Worm (Caenorhabditis elegans) whole organism, L3 larva: Measurements from ENCODE around the gene C04A11.5.

ENCODE experiments used
- R02D3.7 ChIP-seq: fragments of 150-350 bp; optimal IDR thresholded peaks from 2 replicates; lab custom pipeline; 2014; ENCODE audit warnings: missing biosample characterization, missing genetic modification characterization
- ZK546.5 ChIP-seq: sonication (generic microtip); optimal IDR thresholded peaks from 2 replicates; lab custom pipeline; 2017; ENCODE audit warnings: missing biosample characterization, missing genetic modification characterization
- aly-2 ChIP-seq: fragments of 150-350 bp; optimal IDR thresholded peaks from 2 replicates; lab custom pipeline; 2014; ENCODE audit warnings: missing biosample characterization, missing genetic modification characterization
- ama-1 ChIP-seq: fragments of 150-350 bp; optimal IDR thresholded peaks from 2 replicates; lab custom pipeline; 2018
- ceh-16 ChIP-seq: sonication (generic microtip); optimal IDR thresholded peaks from 2 replicates; lab custom pipeline; 2017; ENCODE audit warnings: missing biosample characterization, missing genetic modification characterization
- ceh-28 ChIP-seq: fragments of 150-350 bp; optimal IDR thresholded peaks from 2 replicates; lab custom pipeline; 2014; ENCODE audit warnings: missing biosample characterization, missing genetic modification reagents, missing genetic modification characterization
- ceh-82 ChIP-seq: fragments of 150-350 bp; optimal IDR thresholded peaks from 2 replicates; lab custom pipeline; 2014; ENCODE audit warnings: missing biosample characterization, missing genetic modification characterization
- ceh-9 ChIP-seq: sonication (generic microtip); optimal IDR thresholded peaks from 2 replicates; lab custom pipeline; 2018; ENCODE audit warnings: missing biosample characterization, missing genetic modification characterization
- daf-12 ChIP-seq: fragments of 150-350 bp; optimal IDR thresholded peaks from 2 replicates; lab custom pipeline; 2014; ENCODE audit warnings: missing biosample characterization, missing genetic modification reagents, missing genetic modification characterization
- egl-27 ChIP-seq: sonication (generic microtip); optimal IDR thresholded peaks from 4 replicates; lab custom pipeline; 2017; ENCODE audit warnings: missing biosample characterization, missing genetic modification reagents, missing genetic modification characterization
- egl-5 ChIP-seq: fragments of 150-350 bp; optimal IDR thresholded peaks from 2 replicates; lab custom pipeline; 2017; ENCODE audit warnings: missing biosample characterization, missing genetic modification reagents, missing genetic modification characterization, inconsistent platforms
- elt-1 ChIP-seq: fragments of 150-350 bp; optimal IDR thresholded peaks from 2 replicates; lab custom pipeline; 2014; ENCODE audit warnings: missing biosample characterization, missing genetic modification characterization
- elt-2 ChIP-seq: sonication (generic microtip); optimal IDR thresholded peaks from 2 replicates; lab custom pipeline; 2016; ENCODE audit warnings: missing genetic modification reagents, mild to moderate bottlenecking, missing genetic modification characterization, missing compliant biosample characterization
- elt-3 ChIP-seq, 3 experiments: fragments of 150-350 bp in 1 of 3; sonication (generic microtip) in 2 of 3; optimal IDR thresholded peaks; 2 replicates in 2 of 3; 4 replicates in 1 of 3; lab custom pipeline; 2014 to 2017; ENCODE audit warnings: missing biosample characterization in 3 of 3, missing genetic modification characterization in 3 of 3
- eor-1 ChIP-seq, 2 experiments: fragments of 150-350 bp; optimal IDR thresholded peaks; 2 replicates each; lab custom pipeline; 2014 to 2018; ENCODE audit warnings: missing biosample characterization in 2 of 2, missing genetic modification characterization in 2 of 2
- fkh-10 ChIP-seq: sonication (generic microtip); optimal IDR thresholded peaks from 2 replicates; lab custom pipeline; 2017; ENCODE audit warnings: missing biosample characterization, missing genetic modification reagents, missing genetic modification characterization
- fkh-2 ChIP-seq: fragments of 150-350 bp; optimal IDR thresholded peaks from 2 replicates; lab custom pipeline; 2014; ENCODE audit warnings: missing biosample characterization, missing genetic modification reagents, missing genetic modification characterization
- fos-1 ChIP-seq: fragments of 150-350 bp; optimal IDR thresholded peaks from 2 replicates; lab custom pipeline; 2014; ENCODE audit warnings: missing biosample characterization, missing genetic modification characterization
- hmg-11 ChIP-seq: sonication (generic microtip); optimal IDR thresholded peaks from 2 replicates; lab custom pipeline; 2016; ENCODE audit warnings: missing genetic modification characterization, missing compliant biosample characterization
- jun-1 ChIP-seq: fragments of 150-350 bp; optimal IDR thresholded peaks from 2 replicates; lab custom pipeline; 2014; ENCODE audit warnings: missing biosample characterization, missing genetic modification reagents, missing genetic modification characterization
- lin-15B ChIP-seq: fragments of 150-350 bp; optimal IDR thresholded peaks from 2 replicates; lab custom pipeline; 2014; ENCODE audit warnings: missing biosample characterization, missing genetic modification characterization
- lin-39 ChIP-seq: fragments of 150-350 bp; optimal IDR thresholded peaks from 2 replicates; lab custom pipeline; 2018; ENCODE audit warnings: missing biosample characterization, missing genetic modification reagents, missing genetic modification characterization
- lsy-12 ChIP-seq: sonication (generic microtip); optimal IDR thresholded peaks from 2 replicates; lab custom pipeline; 2016; ENCODE audit warnings: mild to moderate bottlenecking, missing genetic modification characterization, missing compliant biosample characterization
- mdl-1 ChIP-seq: fragments of 150-350 bp; optimal IDR thresholded peaks from 2 replicates; lab custom pipeline; 2014; ENCODE audit warnings: missing biosample characterization, missing genetic modification characterization
- mml-1 ChIP-seq: fragments of 150-350 bp; sonication (generic microtip); optimal IDR thresholded peaks from 3 replicates; lab custom pipeline; 2014; ENCODE audit warnings: missing biosample characterization, missing genetic modification characterization
- nfya-1 ChIP-seq: sonication (generic microtip); optimal IDR thresholded peaks from 2 replicates; lab custom pipeline; 2017; ENCODE audit warnings: missing genetic modification characterization, mild to moderate bottlenecking, missing compliant biosample characterization, antibody characterized with exemption, moderate library complexity; ENCODE audit not compliant: insufficient read depth
- nhr-11 ChIP-seq: fragments of 150-350 bp; optimal IDR thresholded peaks from 2 replicates; lab custom pipeline; 2014; ENCODE audit warnings: missing biosample characterization, missing genetic modification characterization
- nhr-12 ChIP-seq: fragments of 150-350 bp; optimal IDR thresholded peaks from 2 replicates; lab custom pipeline; 2014; ENCODE audit warnings: missing biosample characterization, missing genetic modification characterization
- nhr-23 ChIP-seq: fragments of 150-350 bp; optimal IDR thresholded peaks from 2 replicates; lab custom pipeline; 2014; ENCODE audit warnings: missing biosample characterization, missing genetic modification reagents, missing genetic modification characterization
- nhr-237 ChIP-seq: fragments of 150-350 bp; optimal IDR thresholded peaks from 2 replicates; lab custom pipeline; 2014; ENCODE audit warnings: missing biosample characterization, missing genetic modification characterization
- nhr-25 ChIP-seq: sonication (generic microtip); optimal IDR thresholded peaks from 2 replicates; lab custom pipeline; 2017; ENCODE audit warnings: missing biosample characterization, missing genetic modification characterization
- nhr-28 ChIP-seq: fragments of 150-350 bp; optimal IDR thresholded peaks from 2 replicates; lab custom pipeline; 2014; ENCODE audit warnings: missing biosample characterization, missing genetic modification characterization
- nhr-43 ChIP-seq: sonication (generic microtip); optimal IDR thresholded peaks from 2 replicates; lab custom pipeline; 2016; ENCODE audit warnings: mild to moderate bottlenecking, missing genetic modification characterization, missing compliant biosample characterization; ENCODE audit not compliant: poor library complexity, severe bottlenecking
- nhr-67 ChIP-seq: fragments of 150-350 bp; optimal IDR thresholded peaks from 2 replicates; lab custom pipeline; 2014; ENCODE audit warnings: missing biosample characterization, missing genetic modification characterization
- nhr-76 ChIP-seq: fragments of 150-350 bp; sonication (generic microtip); optimal IDR thresholded peaks from 5 replicates; lab custom pipeline; 2014; ENCODE audit warnings: missing biosample characterization, missing genetic modification characterization
- nhr-77 ChIP-seq: fragments of 150-350 bp; optimal IDR thresholded peaks from 2 replicates; lab custom pipeline; 2014; ENCODE audit warnings: missing biosample characterization, missing genetic modification characterization
- pha-4 ChIP-seq: fragments of 150-350 bp; optimal IDR thresholded peaks from 2 replicates; lab custom pipeline; 2014; ENCODE audit warnings: missing biosample characterization, missing genetic modification reagents, missing genetic modification characterization
- pqm-1 ChIP-seq: fragments of 150-350 bp; optimal IDR thresholded peaks from 2 replicates; lab custom pipeline; 2017; ENCODE audit warnings: missing biosample characterization, missing genetic modification characterization, inconsistent platforms
- sea-2 ChIP-seq: fragments of 150-350 bp; sonication (generic microtip); optimal IDR thresholded peaks from 4 replicates; lab custom pipeline; 2014; ENCODE audit warnings: missing biosample characterization, missing genetic modification reagents, missing genetic modification characterization
- skn-1 ChIP-seq: fragments of 150-350 bp; optimal IDR thresholded peaks from 2 replicates; lab custom pipeline; 2014; ENCODE audit warnings: missing biosample characterization, missing genetic modification characterization
- snpc-4 ChIP-seq: fragments of 150-350 bp; optimal IDR thresholded peaks from 2 replicates; lab custom pipeline; 2014; ENCODE audit warnings: missing biosample characterization, missing genetic modification characterization
- tbx-2 ChIP-seq: sonication (generic microtip); optimal IDR thresholded peaks from 2 replicates; lab custom pipeline; 2016; ENCODE audit warnings: mild to moderate bottlenecking, missing genetic modification characterization, missing compliant biosample characterization
- unc-39 ChIP-seq: sonication (generic microtip); optimal IDR thresholded peaks from 4 replicates; lab custom pipeline; 2017; ENCODE audit warnings: missing biosample characterization, missing genetic modification characterization
- unc-62 ChIP-seq: fragments of 150-350 bp; sonication (generic microtip); optimal IDR thresholded peaks from 4 replicates; lab custom pipeline; 2014; ENCODE audit warnings: missing biosample characterization, missing genetic modification reagents, missing genetic modification characterization
- zag-1 ChIP-seq: fragments of 150-350 bp; optimal IDR thresholded peaks from 2 replicates; lab custom pipeline; 2014; ENCODE audit warnings: missing biosample characterization, missing genetic modification characterization
- ztf-11 ChIP-seq: fragments of 150-350 bp; optimal IDR thresholded peaks from 2 replicates; lab custom pipeline; 2014; ENCODE audit warnings: missing biosample characterization, missing genetic modification characterization
- ztf-4 ChIP-seq: fragments of 150-350 bp; optimal IDR thresholded peaks from 2 replicates; lab custom pipeline; 2014; ENCODE audit warnings: missing biosample characterization, missing genetic modification characterization

Gene C04A11.5

ce11 chrX:13685725-13686124 lies 21.3 kb downstream of the C04A11.5 start:
- TF ChIP-seq jun-1 (tag; lab: Kevin White, UChicago) (peak; percentile 59), ama-1 (lab: Kevin White, UChicago) (no peak), pqm-1 (tag; lab: Kevin White, UChicago) (peak; percentile 80), nhr-76 (tag; lab: Kevin White, UChicago) (no peak), fkh-2 (no peak), elt-2 (tag; lab: Kevin White, UChicago) (peak; percentile 64), pha-4 (tag; lab: Kevin White, UChicago) (peak; percentile 36)

- TF ChIP-seq nhr-23 (tag; lab: Kevin White, UChicago) = peak; percentile 71
- no peak for TF ChIP-seq nhr-11 (tag; lab: Kevin White, UChicago)
- TF ChIP-seq nfya-1 (tag; lab: Kevin White, UChicago) = peak; percentile 75
- TF ChIP-seq jun-1 (tag; lab: Kevin White, UChicago) = no peak
- TF ChIP-seq skn-1 (tag; lab: Kevin White, UChicago) = no peak
- no peak for TF ChIP-seq nhr-67 (tag; lab: Kevin White, UChicago)
- peak; percentile 90 for TF ChIP-seq hmg-11 (tag; lab: Kevin White, UChicago)
- TF ChIP-seq fkh-2 = no peak
- no peak for TF ChIP-seq eor-1 (tag; optimal IDR thresholded peaks at IDR 0.05; lab: Kevin White, UChicago)
- TF ChIP-seq nhr-237 (tag; lab: Kevin White, UChicago) = no peak
- no peak for TF ChIP-seq nhr-12 (tag; lab: Kevin White, UChicago)
- no peak for TF ChIP-seq nhr-43
- TF ChIP-seq sea-2 (GFP tag; lab: Kevin White, UChicago) = peak; percentile 24
- TF ChIP-seq elt-2 (tag; lab: Kevin White, UChicago) = peak; percentile 22
- TF ChIP-seq ceh-28 (tag; lab: Kevin White, UChicago) = peak; percentile 49
- no peak for TF ChIP-seq ZK546.5 (tag; lab: Kevin White, UChicago)
- TF ChIP-seq egl-27 = no peak
- TF ChIP-seq ztf-4 (tag; lab: Kevin White, UChicago) = no peak
- TF ChIP-seq daf-12 (tag; lab: Kevin White, UChicago) = no peak
- TF ChIP-seq snpc-4 (tag; lab: Kevin White, UChicago) = peak; percentile 31
- no peak for TF ChIP-seq elt-3 (tag; optimal IDR thresholded peaks at IDR 0.05; lab: Kevin White, UChicago)
- TF ChIP-seq nhr-25 = peak; percentile 90
- TF ChIP-seq lin-39 = peak; percentile 91
- TF ChIP-seq ama-1 (lab: Kevin White, UChicago) = no peak
- TF ChIP-seq elt-1 (tag; lab: Kevin White, UChicago) = peak; percentile 43
- peak; percentile 5 for TF ChIP-seq mdl-1
- no peak for TF ChIP-seq nhr-77 (tag; lab: Kevin White, UChicago)
- TF ChIP-seq nhr-28 (tag; lab: Kevin White, UChicago) = no peak
- TF ChIP-seq tbx-2 (tag; lab: Kevin White, UChicago) = peak; percentile 54
- TF ChIP-seq zag-1 (tag; lab: Kevin White, UChicago) = peak; percentile 1
- peak; percentile 75 for TF ChIP-seq egl-5 (tag; lab: Kevin White, UChicago)
- TF ChIP-seq ceh-82 (tag; lab: Kevin White, UChicago) = no peak
- no peak for TF ChIP-seq lsy-12 (tag; lab: Kevin White, UChicago)
- TF ChIP-seq mml-1 (tag; lab: Kevin White, UChicago) = no peak
- TF ChIP-seq unc-39 (tag; lab: Kevin White, UChicago) = no peak
- no peak for TF ChIP-seq pqm-1 (tag; lab: Kevin White, UChicago)
- TF ChIP-seq fos-1 (tag; lab: Kevin White, UChicago) = no peak
- no peak for TF ChIP-seq ceh-9 (tag; lab: Kevin White, UChicago)
- peak; percentile 20 for TF ChIP-seq pha-4 (tag; lab: Kevin White, UChicago)
- TF ChIP-seq R02D3.7 (tag; lab: Kevin White, UChicago) = peak; percentile 36
- no peak for TF ChIP-seq aly-2
- peak; percentile 15 for TF ChIP-seq lin-15B (tag; lab: Kevin White, UChicago)
- no peak for TF ChIP-seq ceh-16 (tag; lab: Kevin White, UChicago)
- TF ChIP-seq nhr-76 (tag; lab: Kevin White, UChicago) = no peak
- TF ChIP-seq fkh-10 (GFP tag; lab: Kevin White, UChicago) = no peak
- no peak for TF ChIP-seq ztf-11 (tag; lab: Kevin White, UChicago)
- TF ChIP-seq unc-62 (GFP tag; lab: Kevin White, UChicago) = peak; percentile 85
These were observed 22.7 kb downstream of the C04A11.5 start for ce11 chrX:13687111-13687512.
